Worm (Caenorhabditis elegans) whole organism, L3 larva: ENCODE data around the gene F28C10.3.

ENCODE experiments used
- R02D3.7 ChIP-seq: fragments of 150-350 bp; optimal IDR thresholded peaks from 2 replicates; lab custom pipeline; 2014; ENCODE audit warnings: missing biosample characterization, missing genetic modification characterization
- ama-1 ChIP-seq: fragments of 150-350 bp; optimal IDR thresholded peaks from 2 replicates; lab custom pipeline; 2018
- daf-12 ChIP-seq: fragments of 150-350 bp; optimal IDR thresholded peaks from 2 replicates; lab custom pipeline; 2014; ENCODE audit warnings: missing biosample characterization, missing genetic modification reagents, missing genetic modification characterization
- egl-5 ChIP-seq: fragments of 150-350 bp; optimal IDR thresholded peaks from 2 replicates; lab custom pipeline; 2017; ENCODE audit warnings: missing biosample characterization, missing genetic modification reagents, missing genetic modification characterization, inconsistent platforms
- fkh-10 ChIP-seq: sonication (generic microtip); optimal IDR thresholded peaks from 2 replicates; lab custom pipeline; 2017; ENCODE audit warnings: missing biosample characterization, missing genetic modification reagents, missing genetic modification characterization
- fos-1 ChIP-seq: fragments of 150-350 bp; optimal IDR thresholded peaks from 2 replicates; lab custom pipeline; 2014; ENCODE audit warnings: missing biosample characterization, missing genetic modification characterization
- jun-1 ChIP-seq: fragments of 150-350 bp; optimal IDR thresholded peaks from 2 replicates; lab custom pipeline; 2014; ENCODE audit warnings: missing biosample characterization, missing genetic modification reagents, missing genetic modification characterization
- lin-15B ChIP-seq: fragments of 150-350 bp; optimal IDR thresholded peaks from 2 replicates; lab custom pipeline; 2014; ENCODE audit warnings: missing biosample characterization, missing genetic modification characterization
- lin-39 ChIP-seq: fragments of 150-350 bp; optimal IDR thresholded peaks from 2 replicates; lab custom pipeline; 2018; ENCODE audit warnings: missing biosample characterization, missing genetic modification reagents, missing genetic modification characterization
- lsy-12 ChIP-seq: sonication (generic microtip); optimal IDR thresholded peaks from 2 replicates; lab custom pipeline; 2016; ENCODE audit warnings: mild to moderate bottlenecking, missing genetic modification characterization, missing compliant biosample characterization
- nhr-25 ChIP-seq: sonication (generic microtip); optimal IDR thresholded peaks from 2 replicates; lab custom pipeline; 2017; ENCODE audit warnings: missing biosample characterization, missing genetic modification characterization
- nhr-67 ChIP-seq: fragments of 150-350 bp; optimal IDR thresholded peaks from 2 replicates; lab custom pipeline; 2014; ENCODE audit warnings: missing biosample characterization, missing genetic modification characterization
- nhr-76 ChIP-seq: fragments of 150-350 bp; sonication (generic microtip); optimal IDR thresholded peaks from 5 replicates; lab custom pipeline; 2014; ENCODE audit warnings: missing biosample characterization, missing genetic modification characterization
- sea-2 ChIP-seq: fragments of 150-350 bp; sonication (generic microtip); optimal IDR thresholded peaks from 4 replicates; lab custom pipeline; 2014; ENCODE audit warnings: missing biosample characterization, missing genetic modification reagents, missing genetic modification characterization
- skn-1 ChIP-seq: fragments of 150-350 bp; optimal IDR thresholded peaks from 2 replicates; lab custom pipeline; 2014; ENCODE audit warnings: missing biosample characterization, missing genetic modification characterization
- ztf-11 ChIP-seq: fragments of 150-350 bp; optimal IDR thresholded peaks from 2 replicates; lab custom pipeline; 2014; ENCODE audit warnings: missing biosample characterization, missing genetic modification characterization

F28C10.3 gene

DNA sequence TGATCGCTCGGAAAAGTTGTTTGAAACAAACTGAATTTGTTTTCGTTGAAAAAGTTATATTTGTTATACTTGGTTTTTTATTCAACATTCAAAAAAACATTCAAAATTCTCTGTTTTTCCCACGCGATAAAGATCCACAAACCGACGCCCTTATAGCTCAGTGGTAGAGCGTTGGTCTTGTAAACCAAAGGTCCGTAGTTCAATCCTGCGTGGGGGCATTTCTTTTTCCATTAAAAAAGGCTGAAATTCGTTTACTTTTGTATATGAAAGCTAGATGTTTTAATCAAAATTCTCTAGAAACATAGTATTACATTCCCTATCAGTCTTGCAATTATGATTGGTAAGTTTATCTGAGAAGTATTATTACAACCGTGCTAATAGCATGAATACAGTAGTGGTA lies 48.0 kb downstream of the F28C10.3 start:
- TF ChIP-seq nhr-25: no peak
- no peak for TF ChIP-seq lin-15B (tag; lab: Kevin White, UChicago)
- no peak for TF ChIP-seq lsy-12
- no peak for TF ChIP-seq nhr-67 (tag; lab: Kevin White, UChicago)
- no peak for TF ChIP-seq ztf-11 (tag; lab: Kevin White, UChicago)
- no peak for TF ChIP-seq lin-39 (tag; lab: Kevin White, UChicago)
- TF ChIP-seq egl-5 (tag; lab: Kevin White, UChicago): no peak
- TF ChIP-seq skn-1 (tag; lab: Kevin White, UChicago): no peak
- no peak for TF ChIP-seq ama-1 (lab: Kevin White, UChicago)
- TF ChIP-seq sea-2 (GFP tag; lab: Kevin White, UChicago): no peak
- no peak for TF ChIP-seq jun-1 (tag; lab: Kevin White, UChicago)
- no peak for TF ChIP-seq daf-12
- no peak for TF ChIP-seq R02D3.7 (tag; lab: Kevin White, UChicago)
- TF ChIP-seq fos-1 (tag; lab: Kevin White, UChicago): no peak
- no peak for TF ChIP-seq fkh-10 (GFP tag; lab: Kevin White, UChicago)
- TF ChIP-seq nhr-76 (tag; lab: Kevin White, UChicago): no peak
